Fruit fly (Drosophila melanogaster): Measurements from ENCODE around the gene CG34124.

Gene CG34124

dm6 chr2L:4958111-4958510, at the start of gene CG34124:
CG34124 (plus strand) TSS chr2L:4958411.
- TF ChIP-seq Ets65A (GFP tag) (no peak), disco-r (GFP tag; optimal IDR thresholded peaks at IDR 0.05) (no peak), Rfx (GFP tag; IDR thresholded peaks at IDR 0.05) (no peak), grn (GFP tag; optimal IDR thresholded peaks at IDR 0.05) (no peak), Dbx (GFP tag; IDR thresholded peaks at IDR 0.05) (no peak), sens-2 (GFP tag; IDR thresholded peaks at IDR 0.05) (no peak), CG2889 (GFP tag; IDR thresholded peaks at IDR 0.05) (no peak), CG34224 (GFP tag; IDR thresholded peaks at IDR 0.05; ENCODE audit: partially characterized antibody) (no peak), CG18262 (tag; optimal IDR thresholded peaks at IDR 0.05) (no peak), danr (GFP tag; IDR thresholded peaks at IDR 0.05) (no peak), ap (GFP tag; IDR thresholded peaks at IDR 0.05) (no peak), Bteb2 (GFP tag; optimal IDR thresholded peaks at IDR 0.05) (no peak), CG31441 (GFP tag; IDR thresholded peaks at IDR 0.05) (no peak)

dm6 chr2L:4915715-4916153, 42.5 kb upstream of the CG34124 start:
- TF ChIP-seq da (GFP tag; optimal IDR thresholded peaks at IDR 0.05) (no peak), ab (GFP tag; optimal IDR thresholded peaks at IDR 0.05) (no peak), D (optimal IDR thresholded peaks at IDR 0.05) (no peak), D (GFP tag; optimal IDR thresholded peaks at IDR 0.05) (peak; percentile 4), CG17359 (tag; optimal IDR thresholded peaks at IDR 0.05) (no peak), vfl (GFP tag; optimal IDR thresholded peaks at IDR 0.05) (no peak), CG15696 (tag; optimal IDR thresholded peaks at IDR 0.05) (peak; percentile 26), BEAF-32 (GFP tag; optimal IDR thresholded peaks at IDR 0.05) (no peak), Oli (tag; optimal IDR thresholded peaks at IDR 0.05) (peak; percentile 22), zf30C (GFP tag; optimal IDR thresholded peaks at IDR 0.05) (no peak), wdn (GFP tag; IDR thresholded peaks at IDR 0.05) (peak; percentile 13; the same call in 1 of the 2 replicates), CG4282 (GFP tag; optimal IDR thresholded peaks at IDR 0.05) (no peak), psq (GFP tag; optimal IDR thresholded peaks at IDR 0.05) (no peak), CG8924 (tag; optimal IDR thresholded peaks at IDR 0.05) (peak; percentile 41), fd3F (GFP tag; optimal IDR thresholded peaks at IDR 0.05) (no peak), CG17361 (GFP tag; IDR thresholded peaks at IDR 0.05) (peak; percentile 67), H2.0 (GFP tag; IDR thresholded peaks at IDR 0.05) (no peak), CG12391 (tag; optimal IDR thresholded peaks at IDR 0.05) (peak; percentile 37), CG17802 (tag; optimal IDR thresholded peaks at IDR 0.05) (no peak), CG33213 (GFP tag; optimal IDR thresholded peaks at IDR 0.05) (peak; percentile 8), CG9932 (GFP tag; IDR thresholded peaks at IDR 0.05) (no peak), CG13287 (GFP tag; IDR thresholded peaks at IDR 0.05; ENCODE audit: partially characterized antibody) (no peak), CG6765 (GFP tag; optimal IDR thresholded peaks at IDR 0.05) (no peak), CG2712 (tag; optimal IDR thresholded peaks at IDR 0.05) (peak; percentile 49), insv (GFP tag; optimal IDR thresholded peaks at IDR 0.05) (no peak), CG7839 (tag; optimal IDR thresholded peaks at IDR 0.05) (peak; percentile 41), sc (optimal IDR thresholded peaks at IDR 0.05) (no peak), sc (GFP tag; optimal IDR thresholded peaks at IDR 0.05) (no peak), Aef1 (GFP tag; IDR thresholded peaks at IDR 0.05) (no peak), Fer3 (tag; optimal IDR thresholded peaks at IDR 0.05) (no peak), vnd (GFP tag; IDR thresholded peaks at IDR 0.05; ENCODE audit: partially characterized antibody) (no peak), eve (GFP tag; optimal IDR thresholded peaks at IDR 0.05) (no peak), row (GFP tag; IDR thresholded peaks at IDR 0.05) (peak; percentile 35; the same call in 1 of the 3 replicates), YL-1 (GFP tag; optimal IDR thresholded peaks at IDR 0.05) (no peak), CG6791 (GFP tag; IDR thresholded peaks at IDR 0.05; ENCODE audit: partially characterized antibody) (no peak), Camta (GFP tag; optimal IDR thresholded peaks at IDR 0.05) (no peak), CG4854 (GFP tag; optimal IDR thresholded peaks at IDR 0.05) (no peak), CG3847 (GFP tag; IDR thresholded peaks at IDR 0.05) (no peak), Optix (GFP tag; IDR thresholded peaks at IDR 0.05) (no peak)

Data from whole organism, embryonic.